Fruit fly (Drosophila melanogaster): ENCODE data around the gene CG33928.

The CG33928 gene

dm6 chr2L:17410358-17410757 lies 26.0 kb downstream of the CG33928 start, which contains the start of the genes Polr2J and CG15141 (continued):
- peak; percentile 85 for TF ChIP-seq tin (GFP tag; optimal IDR thresholded peaks at IDR 0.05)
- TF ChIP-seq CG11723 (GFP tag; optimal IDR thresholded peaks at IDR 0.05): peak; percentile 76
- TF ChIP-seq tup (GFP tag; optimal IDR thresholded peaks at IDR 0.05): peak; percentile 57
- no peak for TF ChIP-seq CG14965 (GFP tag; optimal IDR thresholded peaks at IDR 0.05; ENCODE audit: borderline replicate concordance)
- peak; percentile 86 for TF ChIP-seq dmrt11E (tag; optimal IDR thresholded peaks at IDR 0.05)
- peak; percentile 77 for TF ChIP-seq CG30431 (GFP tag; optimal IDR thresholded peaks at IDR 0.05)
- TF ChIP-seq CG7963 (GFP tag; IDR thresholded peaks at IDR 0.05; ENCODE audit: partially characterized antibody): peak; percentile 54; the same call in 1 of the 3 replicates
- TF ChIP-seq CG18619 (GFP tag; optimal IDR thresholded peaks at IDR 0.05): peak; percentile 77
- peak; percentile 61 for TF ChIP-seq CG1647 (GFP tag; optimal IDR thresholded peaks at IDR 0.05)
- peak; percentile 45 for TF ChIP-seq Dp (GFP tag; optimal IDR thresholded peaks at IDR 0.05)
- TF ChIP-seq CG10274 (GFP tag; optimal IDR thresholded peaks at IDR 0.05): peak; percentile 46
- peak; percentile 72; the same call in 2 of the 3 replicates for TF ChIP-seq B-H1 (GFP tag; IDR thresholded peaks at IDR 0.05)
- TF ChIP-seq CG16863 (GFP tag; optimal IDR thresholded peaks at IDR 0.05): peak; percentile 78
- peak; percentile 79 for TF ChIP-seq H2.0 (GFP tag; IDR thresholded peaks at IDR 0.05)
- no peak for TF ChIP-seq dati (GFP tag; IDR thresholded peaks at IDR 0.05)
- TF ChIP-seq grau (tag; optimal IDR thresholded peaks at IDR 0.05): peak; percentile 88
- peak; percentile 87 for TF ChIP-seq Hsf (GFP tag; optimal IDR thresholded peaks at IDR 0.05)
- TF ChIP-seq CG14710 (tag; optimal IDR thresholded peaks at IDR 0.05): peak; percentile 93
- peak; percentile 86 for TF ChIP-seq ranshi (GFP tag; IDR thresholded peaks at IDR 0.05)
- no peak; the same call in 1 of the 2 replicates for TF ChIP-seq GATAe (GFP tag; conservative IDR thresholded peaks at IDR 0.05)
- TF ChIP-seq Sry-β (GFP tag; optimal IDR thresholded peaks at IDR 0.05): peak; percentile 93
- peak; percentile 68 for TF ChIP-seq Gsc (GFP tag; IDR thresholded peaks at IDR 0.05)
- peak; percentile 68 for TF ChIP-seq CG7928 (GFP tag; optimal IDR thresholded peaks at IDR 0.05)
- peak; percentile 95 for TF ChIP-seq BEAF-32 (GFP tag; optimal IDR thresholded peaks at IDR 0.05)
- no peak for TF ChIP-seq CG11696 (GFP tag; IDR thresholded peaks at IDR 0.05)
- peak; percentile 83 for TF ChIP-seq CG4820 (GFP tag; optimal IDR thresholded peaks at IDR 0.05)
- peak; percentile 86 for TF ChIP-seq CG14014 (GFP tag; IDR thresholded peaks at IDR 0.05)
- TF ChIP-seq vnd (GFP tag; IDR thresholded peaks at IDR 0.05; ENCODE audit: partially characterized antibody): peak; percentile 85
- no peak for TF ChIP-seq Hey (tag; optimal IDR thresholded peaks at IDR 0.05)
- TF ChIP-seq gcm2 (GFP tag; optimal IDR thresholded peaks at IDR 0.05): no peak
- TF ChIP-seq Neu2 (GFP tag; optimal IDR thresholded peaks at IDR 0.05; ENCODE audit: borderline replicate concordance): no peak
- peak; percentile 85 for TF ChIP-seq Sry-δ (GFP tag; optimal IDR thresholded peaks at IDR 0.05)
- TF ChIP-seq gro (GFP tag; optimal IDR thresholded peaks at IDR 0.05): peak; percentile 23
- peak; percentile 91 for TF ChIP-seq Aef1 (GFP tag; IDR thresholded peaks at IDR 0.05)
- TF ChIP-seq CG8478 (optimal IDR thresholded peaks at IDR 0.05): no peak
- peak; percentile 88 for TF ChIP-seq unpg (GFP tag; optimal IDR thresholded peaks at IDR 0.05)
- TF ChIP-seq kay (GFP tag; optimal IDR thresholded peaks at IDR 0.05): peak; percentile 71
- no peak for TF ChIP-seq eve (GFP tag; optimal IDR thresholded peaks at IDR 0.05)
- peak; percentile 84 for TF ChIP-seq NFAT (GFP tag; IDR thresholded peaks at IDR 0.05)
- peak; percentile 71 for TF ChIP-seq D19B (GFP tag; optimal IDR thresholded peaks at IDR 0.05)
- peak; percentile 94 for TF ChIP-seq CG2120 (GFP tag; optimal IDR thresholded peaks at IDR 0.05)
- TF ChIP-seq CG15601 (tag; optimal IDR thresholded peaks at IDR 0.05): no peak
- no peak for TF ChIP-seq chinmo (GFP tag; IDR thresholded peaks at IDR 0.05; ENCODE audit: partially characterized antibody)
- TF ChIP-seq CG6813 (GFP tag; optimal IDR thresholded peaks at IDR 0.05): no peak
- peak; percentile 68 for TF ChIP-seq bbx (GFP tag; IDR thresholded peaks at IDR 0.05; ENCODE audit: partially characterized antibody)
- no peak for TF ChIP-seq yki (optimal IDR thresholded peaks at IDR 0.05)
- no peak for TF ChIP-seq D19A (tag; optimal IDR thresholded peaks at IDR 0.05)
- peak; percentile 62 for TF ChIP-seq CG9437 (GFP tag; optimal IDR thresholded peaks at IDR 0.05)
- peak; percentile 93 for TF ChIP-seq sob (GFP tag; IDR thresholded peaks at IDR 0.05)
- TF ChIP-seq fu2 (GFP tag; optimal IDR thresholded peaks at IDR 0.05): peak; percentile 82
- peak; percentile 59 for TF ChIP-seq CG1603 (tag; optimal IDR thresholded peaks at IDR 0.05)
